Worm (Caenorhabditis elegans): Measurements from ENCODE around the gene cpn-2.

The cpn-2 gene

ce11 chrII:319459-319858, 18.1 kb upstream of the cpn-2 start, which contains the start of gene far-7:
TSS of gene far-7 (plus strand) at chrII:319789.
- TF ChIP-seq ama-1 (optimal IDR thresholded peaks at IDR 0.05) (peak; percentile 53), efl-1 (optimal IDR thresholded peaks at IDR 0.05) (no peak), efl-1 (GFP tag; optimal IDR thresholded peaks at IDR 0.05 in 1 of 2) (peak in 1 of 2 experiments; percentile 12), nhr-71 (tag; optimal IDR thresholded peaks at IDR 0.05) (peak; percentile 15), nhr-20 (tag; optimal IDR thresholded peaks at IDR 0.05) (peak; percentile 46), skn-1 (tag; optimal IDR thresholded peaks at IDR 0.05) (no peak), nhr-90 (tag; optimal IDR thresholded peaks at IDR 0.05; ENCODE audit: poor library complexity) (peak; percentile 36), blmp-1 (tag; optimal IDR thresholded peaks at IDR 0.05) (peak; percentile 47), snu-23 (GFP tag; optimal IDR thresholded peaks at IDR 0.05) (peak; percentile 57), lin-14 (GFP tag; optimal IDR thresholded peaks at IDR 0.05) (peak; percentile 58), nhr-85 (tag) (peak; percentile 66), lin-35 (GFP tag; optimal IDR thresholded peaks at IDR 0.05) (peak in 1 of 2 experiments; percentile 41), zag-1 (tag; optimal IDR thresholded peaks at IDR 0.05) (no peak), mdl-1 (tag; optimal IDR thresholded peaks at IDR 0.05) (peak in 1 of 2 experiments; percentile 35), tbx-2 (tag; optimal IDR thresholded peaks at IDR 0.05) (peak; percentile 7), elt-3 (tag; optimal IDR thresholded peaks at IDR 0.05) (peak in 2 of 6 experiments; percentile 16 to 50), sptf-1 (tag; optimal IDR thresholded peaks at IDR 0.05) (no peak), grh-1 (GFP tag; IDR thresholded peaks at IDR 0.05) (peak; percentile 36; the same call in 1 of the 2 replicates), fos-1 (tag; optimal IDR thresholded peaks at IDR 0.05) (no peak), vab-15 (tag; optimal IDR thresholded peaks at IDR 0.05) (no peak), elt-2 (tag; optimal IDR thresholded peaks at IDR 0.05) (no peak), dsc-1 (tag; optimal IDR thresholded peaks at IDR 0.05) (no peak)

DNA sequence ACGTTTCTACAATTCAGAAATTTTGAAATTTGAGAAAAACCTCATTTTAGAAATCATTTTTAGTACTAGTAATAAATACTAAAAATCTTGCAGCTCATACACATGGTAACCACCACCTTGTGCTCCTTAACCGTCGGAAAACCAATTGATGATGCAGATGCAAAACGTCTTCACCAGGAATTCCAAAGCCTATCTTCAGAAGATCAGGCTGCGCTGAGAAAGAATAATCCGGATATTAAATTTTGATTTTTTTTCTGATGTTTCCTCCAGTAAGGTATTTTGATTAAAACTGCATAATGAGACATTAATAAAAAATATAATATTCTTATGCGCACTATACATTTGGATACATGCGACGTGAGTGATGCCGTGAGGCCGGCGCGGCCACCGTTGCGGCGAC, 16.8 kb upstream of the cpn-2 start:
- TF ChIP-seq sup-37 (GFP tag; optimal IDR thresholded peaks at IDR 0.05) (no peak), efl-1 (optimal IDR thresholded peaks at IDR 0.05) (no peak), efl-1 (GFP tag; optimal IDR thresholded peaks at IDR 0.05 in 1 of 2) (peak in 1 of 2 experiments; percentile 57)

DNA sequence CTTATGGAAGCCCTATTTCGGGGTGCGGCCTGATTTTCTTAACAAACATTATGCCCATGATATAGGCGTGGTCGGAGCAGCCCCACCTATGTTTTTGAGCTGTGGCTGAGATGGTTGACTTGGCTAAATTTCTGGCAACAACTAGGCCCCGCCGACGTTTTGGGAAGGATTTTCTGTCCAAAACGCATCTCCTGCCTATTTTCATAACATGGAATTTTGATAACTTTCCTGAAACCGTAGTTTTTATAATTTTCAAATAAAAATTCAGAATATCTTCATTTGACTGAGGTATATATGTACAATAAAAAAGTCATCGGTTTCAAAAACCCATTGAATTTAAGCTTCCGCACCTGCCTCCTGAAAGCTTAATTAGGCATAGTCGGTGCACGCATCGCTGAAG, 16.4 kb upstream of the cpn-2 start:
- TF ChIP-seq efl-1 (optimal IDR thresholded peaks at IDR 0.05) (no peak), efl-1 (GFP tag; optimal IDR thresholded peaks at IDR 0.05 in 1 of 2) (peak in 1 of 2 experiments; percentile 80), elt-2 (tag; optimal IDR thresholded peaks at IDR 0.05) (no peak), ama-1 (optimal IDR thresholded peaks at IDR 0.05) (peak; percentile 85), nhr-28 (tag; optimal IDR thresholded peaks at IDR 0.05) (no peak), C34B4.2 (tag; optimal IDR thresholded peaks at IDR 0.05) (no peak), lin-15B (tag; optimal IDR thresholded peaks at IDR 0.05) (no peak)

- no peak for TF ChIP-seq sptf-1 (tag; optimal IDR thresholded peaks at IDR 0.05)
- TF ChIP-seq mep-1 (tag; optimal IDR thresholded peaks at IDR 0.05): peak; percentile 80
- no peak for TF ChIP-seq sup-37 (GFP tag; optimal IDR thresholded peaks at IDR 0.05)
- TF ChIP-seq nhr-19 (GFP tag; conservative IDR thresholded peaks at IDR 0.05): no peak
- TF ChIP-seq xbp-1 (tag; optimal IDR thresholded peaks at IDR 0.05): peak; percentile 18
- TF ChIP-seq elt-3 (tag; optimal IDR thresholded peaks at IDR 0.05): peak in 1 of 6 experiments; percentile 65
- TF ChIP-seq unc-130 (tag; optimal IDR thresholded peaks at IDR 0.05): peak; percentile 43
- no peak for TF ChIP-seq tlp-1 (tag; optimal IDR thresholded peaks at IDR 0.05)
- TF ChIP-seq irx-1 (tag; optimal IDR thresholded peaks at IDR 0.05): no peak
- TF ChIP-seq pag-3 (tag; optimal IDR thresholded peaks at IDR 0.05; ENCODE audit: borderline replicate concordance, insufficient read depth): no peak
- peak; percentile 37 for TF ChIP-seq nhr-85 (tag)
- TF ChIP-seq fkh-8 (tag; optimal IDR thresholded peaks at IDR 0.05): peak; percentile 51
- TF ChIP-seq unc-62 (GFP tag; optimal IDR thresholded peaks at IDR 0.05): no peak
- no peak for TF ChIP-seq ceh-63 (GFP tag; optimal IDR thresholded peaks at IDR 0.05)
- peak; percentile 94 for TF ChIP-seq blmp-1 (tag; optimal IDR thresholded peaks at IDR 0.05)
- peak; percentile 19 for TF ChIP-seq nhr-47 (tag; optimal IDR thresholded peaks at IDR 0.05)
- TF ChIP-seq lin-39 (tag; optimal IDR thresholded peaks at IDR 0.05): no peak
- TF ChIP-seq pax-3 (tag; optimal IDR thresholded peaks at IDR 0.05): no peak
- peak; percentile 5 to 72 for TF ChIP-seq lsy-2 (tag; optimal IDR thresholded peaks at IDR 0.05)
- TF ChIP-seq tbx-2 (tag; optimal IDR thresholded peaks at IDR 0.05): no peak
- no peak for TF ChIP-seq pqm-1 (tag; optimal IDR thresholded peaks at IDR 0.05)
- no peak for TF ChIP-seq alr-1 (tag; optimal IDR thresholded peaks at IDR 0.05; ENCODE audit: borderline replicate concordance)
- TF ChIP-seq zip-4 (GFP tag; optimal IDR thresholded peaks at IDR 0.05): no peak
- TF ChIP-seq mdl-1 (tag; optimal IDR thresholded peaks at IDR 0.05): peak in 1 of 2 experiments; percentile 51
- TF ChIP-seq unc-98 (GFP tag; IDR thresholded peaks at IDR 0.05): no peak
- no peak for TF ChIP-seq F16B12.6 (tag; optimal IDR thresholded peaks at IDR 0.05)
Measured at ce11 chrII:323048-323776, 14.4 kb upstream of the cpn-2 start, which contains the start of gene K01A2.10. TSS of gene K01A2.10 (minus strand) at chrII:323098.
